Fruit fly (Drosophila melanogaster): ENCODE results near the gene Six4.

Gene Six4

dm6 chr3L:20837831-20838301 is 45.3 kb upstream of the Six4 start:
- TF ChIP-seq CG2678 (tag; optimal IDR thresholded peaks at IDR 0.05) (no peak), vvl (GFP tag; IDR thresholded peaks at IDR 0.05) (peak; percentile 30; the same call in 1 of the 2 replicates), CG2202 (tag; optimal IDR thresholded peaks at IDR 0.05) (no peak), CG8290 (GFP tag; optimal IDR thresholded peaks at IDR 0.05) (no peak), CG8290 (tag; optimal IDR thresholded peaks at IDR 0.05) (peak in 1 of 2 experiments; percentile 1), otp (GFP tag; IDR thresholded peaks at IDR 0.05) (no peak), CG3838 (GFP tag; optimal IDR thresholded peaks at IDR 0.05) (no peak), CG11504 (tag; optimal IDR thresholded peaks at IDR 0.05) (no peak), Adf1 (GFP tag; IDR thresholded peaks at IDR 0.05) (0 out of 2 replicates have a peak, but pooled peaks have one; percentile 4), sd (tag; optimal IDR thresholded peaks at IDR 0.05) (peak; percentile 37), inv (GFP tag; IDR thresholded peaks at IDR 0.05; ENCODE audit: partially characterized antibody) (no peak), Sox102F (GFP tag; optimal IDR thresholded peaks at IDR 0.05) (no peak), pb (GFP tag; optimal IDR thresholded peaks at IDR 0.05) (no peak), Dfd (GFP tag; optimal IDR thresholded peaks at IDR 0.05) (no peak), tap (tag; optimal IDR thresholded peaks at IDR 0.05) (no peak), CG10543 (GFP tag; optimal IDR thresholded peaks at IDR 0.05) (peak; percentile 38), E2f2 (GFP tag; IDR thresholded peaks at IDR 0.05) (no peak), Lpt (GFP tag; optimal IDR thresholded peaks at IDR 0.05) (no peak), Vsx1 (GFP tag; optimal IDR thresholded peaks at IDR 0.05) (peak; percentile 24), amos (GFP tag; IDR thresholded peaks at IDR 0.05; ENCODE audit: partially characterized antibody) (peak; percentile 29; the same call in 1 of the 2 replicates), CG18476 (GFP tag; optimal IDR thresholded peaks at IDR 0.05) (no peak), Pdp1 (GFP tag; optimal IDR thresholded peaks at IDR 0.05) (peak in 1 of 2 experiments; percentile 89), Med (GFP tag) (peak; percentile 15), CG15514 (GFP tag; optimal IDR thresholded peaks at IDR 0.05) (no peak), Jarid2 (GFP tag; optimal IDR thresholded peaks at IDR 0.05) (peak; percentile 42), crp (GFP tag; optimal IDR thresholded peaks at IDR 0.05) (no peak), CG9437 (GFP tag; optimal IDR thresholded peaks at IDR 0.05) (peak; percentile 29), Chrac-16 (GFP tag; optimal IDR thresholded peaks at IDR 0.05) (no peak), Deaf1 (tag; optimal IDR thresholded peaks at IDR 0.05) (peak; percentile 70), CG18599 (GFP tag; optimal IDR thresholded peaks at IDR 0.05) (peak; percentile 17), NFAT (GFP tag; IDR thresholded peaks at IDR 0.05) (peak; percentile 14; the same call in 1 of the 2 replicates), sug (tag; optimal IDR thresholded peaks at IDR 0.05) (peak; percentile 55), exex (tag; optimal IDR thresholded peaks at IDR 0.05) (peak; percentile 66), chinmo (GFP tag; IDR thresholded peaks at IDR 0.05; ENCODE audit: partially characterized antibody) (peak; percentile 57; the same call in 1 of the 4 replicates)

dm6 chr3L:20837040-20837830 is 44.7 kb upstream of the Six4 start, which contains the start of gene CG13255:
TSS of gene CG13255 (plus strand) at chr3L:20837488.
- TF ChIP-seq sob (GFP tag; IDR thresholded peaks at IDR 0.05) (peak; percentile 42; the same call in 1 of the 2 replicates), CG13287 (GFP tag; IDR thresholded peaks at IDR 0.05; ENCODE audit: partially characterized antibody) (no peak), B-H1 (GFP tag; IDR thresholded peaks at IDR 0.05) (no peak), zf30C (GFP tag; optimal IDR thresholded peaks at IDR 0.05) (no peak), Lim3 (GFP tag; IDR thresholded peaks at IDR 0.05) (no peak), CG6813 (GFP tag; optimal IDR thresholded peaks at IDR 0.05) (no peak), GATAe (GFP tag; conservative IDR thresholded peaks at IDR 0.05) (peak; percentile 65), CG14965 (GFP tag; optimal IDR thresholded peaks at IDR 0.05; ENCODE audit: borderline replicate concordance) (no peak), Dp (GFP tag; optimal IDR thresholded peaks at IDR 0.05) (no peak), ken (GFP tag; IDR thresholded peaks at IDR 0.05) (no peak), emc (GFP tag; optimal IDR thresholded peaks at IDR 0.05) (no peak), luna (GFP tag; optimal IDR thresholded peaks at IDR 0.05) (no peak), jumu (GFP tag; optimal IDR thresholded peaks at IDR 0.05) (peak; percentile 13), CG8944 (GFP tag; optimal IDR thresholded peaks at IDR 0.05) (no peak), HmgZ (tag; optimal IDR thresholded peaks at IDR 0.05) (peak; percentile 35), fu2 (GFP tag; optimal IDR thresholded peaks at IDR 0.05) (peak; percentile 25)

Measured in whole organism, embryonic.